Fruit fly (Drosophila melanogaster) whole organism, larva: Measurements from ENCODE around the gene CG14777.

Experiments used
- noc ChIP-seq: fragments of 200-800 bp; sonication (Bioruptor generic); optimal IDR thresholded peaks from 3 replicates; lab custom pipeline; 2019; ENCODE audit warnings: missing biosample characterization, mild to moderate bottlenecking, missing genetic modification characterization, moderate library complexity

CG14777 gene

DNA sequence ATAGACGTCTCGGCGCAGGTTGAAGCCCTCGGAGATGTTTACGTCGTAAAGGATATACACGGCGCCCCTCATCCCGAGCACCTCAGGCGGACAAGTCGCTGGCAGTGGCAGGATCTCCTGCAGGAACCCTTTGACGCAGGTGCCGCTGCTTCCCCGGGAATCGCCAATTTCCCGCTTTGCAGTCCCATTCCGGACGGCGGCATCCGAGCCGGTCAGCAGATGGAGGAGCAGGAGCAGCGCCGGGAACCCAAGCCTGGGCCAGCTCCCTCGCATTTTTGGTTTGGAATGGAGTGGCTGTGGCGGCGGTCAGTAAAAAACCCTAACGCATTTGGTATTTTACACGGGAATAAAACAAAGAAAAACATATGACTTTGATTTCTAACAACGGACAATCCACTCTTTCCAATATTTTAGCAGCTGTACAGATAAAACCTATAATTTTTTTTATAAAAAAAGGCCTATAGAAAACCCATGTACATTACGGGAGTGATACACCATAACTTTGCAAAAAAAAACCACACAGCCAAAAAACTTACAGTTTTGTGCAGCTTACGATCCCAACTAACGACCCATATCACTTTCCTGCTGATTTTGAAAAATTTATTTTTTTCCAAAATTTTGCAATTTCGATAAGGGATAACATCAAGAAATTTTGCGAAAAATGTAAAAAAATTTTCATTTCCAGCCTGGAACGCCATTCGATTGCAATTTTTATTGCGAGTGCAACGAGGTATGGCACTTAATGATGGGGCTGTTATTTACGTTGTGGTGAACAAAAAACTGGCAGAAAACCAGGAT is at the start of gene CG14777, which contains the start of gene O-fut2:
Gene CG14777 (plus strand): TSS at position 428 of the 798 bp plus-strand sequence.
Gene O-fut2 (minus strand): TSS at position 290 of the 798 bp plus-strand sequence.
- TF ChIP-seq noc = no peak

DNA sequence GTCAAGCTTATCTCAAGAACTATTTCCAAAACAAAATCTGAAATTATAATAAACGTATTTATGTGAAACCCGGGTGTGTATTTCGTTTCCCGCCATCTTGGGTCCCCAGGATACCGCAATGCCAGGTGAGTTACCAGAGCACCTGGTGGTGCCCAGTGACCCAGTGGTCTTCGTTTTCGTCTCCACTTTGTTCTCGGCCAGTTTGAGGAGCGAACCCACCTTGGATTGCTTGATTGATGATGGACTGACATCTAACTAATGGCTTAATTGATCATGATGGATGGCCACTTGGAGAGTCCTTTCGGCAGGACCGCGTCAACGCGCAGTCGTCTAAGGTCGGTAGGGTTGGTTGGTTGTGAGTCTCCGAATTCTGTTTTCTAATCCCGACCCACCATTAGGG is 13.8 kb upstream of the CG14777 start, which contains the start of gene Gr2a:
Gene Gr2a (plus strand): TSS at position 301 of the 400 bp plus-strand sequence.
- no peak for TF ChIP-seq noc

DNA sequence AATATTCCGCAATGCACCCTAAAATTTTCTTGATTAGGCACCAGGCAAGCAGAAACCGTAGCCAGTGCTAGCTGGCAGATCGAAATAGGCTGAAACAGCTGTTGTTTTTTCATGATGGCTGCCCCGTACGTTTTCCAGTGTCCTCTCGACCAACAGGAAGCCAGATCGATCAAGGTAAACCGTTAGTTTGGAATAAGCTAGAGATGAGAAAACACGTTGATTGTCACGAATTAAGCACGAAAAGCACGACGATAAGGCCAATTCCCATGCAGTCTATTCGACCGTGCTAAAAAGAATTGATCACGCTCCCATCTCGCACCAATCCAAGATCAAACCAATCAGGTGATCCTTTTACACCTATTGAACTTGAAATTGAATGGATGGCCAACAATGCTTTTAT is 11.1 kb upstream of the CG14777 start:
- no peak for TF ChIP-seq noc

DNA sequence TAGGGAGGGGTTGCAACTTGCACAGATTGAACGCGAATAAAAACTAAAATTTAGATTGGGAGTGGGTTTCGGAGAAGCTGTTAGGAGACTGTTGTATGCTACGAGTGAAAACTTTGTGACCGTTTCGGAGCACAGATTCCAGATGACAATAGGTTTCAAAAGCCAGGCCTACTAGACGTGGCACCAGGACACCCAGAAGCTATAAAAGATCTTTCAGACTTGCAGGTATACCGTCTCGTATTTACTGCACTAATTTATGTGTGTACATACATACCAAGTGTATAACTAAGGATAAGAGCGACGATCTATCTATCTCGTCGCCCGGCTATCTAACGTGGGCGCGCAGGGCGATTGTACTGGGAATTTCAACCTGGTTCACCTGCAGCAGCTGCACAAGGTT is 9.0 kb upstream of the CG14777 start, which contains the start of gene CG14785:
Gene CG14785 (minus strand): TSS at position 101 of the 400 bp plus-strand sequence.
- TF ChIP-seq noc = no peak

DNA sequence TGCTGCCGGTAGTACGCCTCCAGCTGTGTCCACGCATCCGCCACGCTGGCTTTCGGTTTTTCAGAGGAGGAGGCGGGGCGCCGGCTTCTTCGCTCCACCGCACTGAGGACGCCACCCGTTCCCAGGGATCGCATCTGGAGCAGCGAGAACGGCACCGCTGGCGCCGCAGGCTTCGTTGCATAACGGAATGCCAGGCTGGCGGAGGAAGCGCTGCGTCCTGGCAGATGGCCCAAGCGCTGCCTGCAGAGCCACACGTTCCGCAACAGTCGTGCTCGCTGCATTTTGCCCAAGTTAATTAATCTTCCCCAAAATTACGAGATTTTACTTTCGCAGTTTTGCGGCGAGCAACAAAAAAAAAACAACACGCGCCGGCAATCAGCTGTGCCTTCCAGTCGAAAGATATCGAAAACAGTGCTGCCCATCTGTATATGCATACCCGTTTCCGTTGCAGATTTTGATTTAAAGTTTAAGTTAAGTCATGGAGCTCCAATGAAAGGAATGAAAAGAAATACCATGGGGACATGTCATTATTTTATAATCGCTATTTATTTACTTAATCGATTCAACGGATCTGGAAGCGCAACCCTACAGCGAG is 5.6 kb upstream of the CG14777 start, which contains the start of gene Lrpprc2:
Gene Lrpprc2 (minus strand): TSS at position 340 of the 595 bp plus-strand sequence.
- TF ChIP-seq noc = no peak

DNA sequence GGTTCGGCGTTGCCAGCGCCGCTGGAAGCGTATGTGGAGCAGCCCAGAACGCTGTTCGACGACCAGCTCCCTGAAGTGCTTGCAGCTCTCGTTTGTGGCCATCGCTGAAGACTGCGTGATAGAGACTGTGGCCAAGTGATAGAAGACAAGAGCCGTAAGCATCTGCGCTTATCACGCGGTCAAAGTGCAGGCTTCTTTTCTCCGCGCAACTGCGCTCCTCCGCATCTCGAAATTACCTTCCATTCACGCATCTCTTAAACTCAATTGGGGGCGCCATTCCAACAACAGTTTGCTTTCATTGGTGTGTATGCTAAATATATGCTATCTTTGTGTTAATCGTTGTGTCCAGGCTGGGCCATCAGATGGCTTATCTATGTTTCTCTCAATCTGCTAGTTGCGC is 4.4 kb upstream of the CG14777 start, which contains the start of gene CG14787:
Gene CG14787 (minus strand): TSS at position 133 of the 400 bp plus-strand sequence.
- TF ChIP-seq noc = no peak

DNA sequence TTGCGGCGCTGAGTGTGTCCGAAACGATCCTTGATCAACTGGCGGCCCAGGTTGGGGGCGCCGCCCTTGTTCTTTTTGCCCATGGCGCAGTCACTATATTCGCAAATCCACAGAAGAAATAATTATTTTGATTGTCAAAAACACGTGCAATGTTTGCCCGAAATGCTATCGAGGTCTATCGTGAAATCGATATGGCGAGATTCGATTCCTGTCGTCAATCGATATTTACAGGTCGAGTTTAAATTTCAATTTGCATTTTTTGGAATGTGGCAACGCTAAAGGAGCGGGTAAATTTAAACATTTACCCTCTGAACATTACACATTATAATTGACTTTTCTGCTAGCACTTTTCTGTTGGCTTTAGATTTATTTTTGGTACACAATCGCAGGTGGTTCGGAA is 1.9 kb upstream of the CG14777 start, which contains the start of gene Ns3:
Gene Ns3 (minus strand): TSS at position 188 of the 400 bp plus-strand sequence.
- TF ChIP-seq noc = no peak

DNA sequence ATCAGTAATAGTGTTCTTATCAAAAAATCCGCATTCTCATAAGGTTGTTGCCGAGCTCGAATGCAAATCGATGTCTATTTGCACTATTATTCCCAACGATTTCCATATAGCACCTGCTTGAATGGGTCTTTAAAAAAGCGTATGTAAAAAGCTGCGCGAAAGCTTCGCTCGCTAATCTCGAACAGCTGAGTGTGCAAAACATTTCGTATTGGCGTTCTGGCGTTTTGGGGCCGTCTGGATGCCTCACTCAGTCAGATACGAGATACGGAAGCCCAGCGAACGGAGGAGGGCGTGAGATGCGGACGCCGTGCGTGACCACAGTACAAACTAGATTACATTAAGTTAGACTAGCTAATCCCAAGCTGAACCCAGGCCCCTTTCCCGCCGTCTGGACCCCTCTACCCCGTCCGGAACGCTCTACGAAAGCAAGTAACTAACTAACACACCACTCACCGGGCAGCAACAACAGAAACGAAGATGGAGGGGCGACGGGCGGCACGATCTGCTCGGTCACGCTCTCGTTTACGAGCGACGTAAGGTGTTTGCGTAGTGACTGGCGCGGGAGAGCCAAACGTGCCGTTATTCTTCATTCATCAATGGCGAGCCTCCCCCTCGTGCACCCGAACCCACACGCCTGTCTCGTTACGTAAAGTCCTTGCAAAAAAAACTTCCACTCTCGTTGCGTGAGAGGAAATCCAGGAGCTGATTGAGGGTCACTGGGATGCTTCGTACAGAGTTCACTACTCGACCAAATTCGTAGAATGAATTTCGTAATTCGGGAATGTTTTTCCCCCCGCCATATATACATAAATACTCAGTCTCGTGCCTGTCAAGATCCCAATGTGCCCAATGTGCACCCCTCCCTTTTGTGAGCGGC is 809 bp downstream of the CG14777 start:
- peak; percentile 22 for TF ChIP-seq noc

DNA sequence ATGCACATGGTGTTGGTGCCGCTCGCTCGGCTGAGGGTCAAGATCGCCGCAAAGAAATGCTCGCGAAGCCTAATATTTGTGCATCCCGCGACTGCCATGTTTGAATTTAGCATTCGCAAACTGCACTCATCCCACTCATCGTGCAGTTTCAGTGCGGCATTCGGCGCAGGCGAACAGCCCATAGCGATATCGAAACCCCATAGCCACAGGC is 1.4 kb downstream of the CG14777 start, which contains the start of gene CG14778:
Gene CG14778 (plus strand): TSS at position 112 of the 211 bp plus-strand sequence.
- TF ChIP-seq noc = no peak

DNA sequence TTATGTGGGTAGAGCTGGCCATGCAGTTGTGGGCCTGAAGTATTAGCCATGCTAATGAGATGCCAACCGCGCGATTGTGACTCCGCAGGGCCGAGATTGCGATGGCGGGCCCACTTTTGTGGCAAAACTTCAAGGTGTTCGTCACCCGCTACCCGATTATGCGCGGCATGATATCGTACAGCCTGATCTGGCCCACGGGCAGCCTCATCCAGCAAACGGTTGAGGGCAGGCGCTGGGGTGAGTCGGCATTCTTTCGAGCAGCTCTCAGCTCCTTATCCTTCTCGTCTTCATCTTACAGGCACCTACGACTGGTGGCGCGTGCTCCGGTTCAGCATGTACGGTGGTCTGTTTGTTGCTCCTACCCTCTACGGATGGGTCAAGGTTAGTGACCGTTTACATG is 3.8 kb downstream of the CG14777 start, which contains the start of gene CG32808:
Gene CG32808 (minus strand): TSS at position 101 of the 400 bp plus-strand sequence.
- no peak for TF ChIP-seq noc

DNA sequence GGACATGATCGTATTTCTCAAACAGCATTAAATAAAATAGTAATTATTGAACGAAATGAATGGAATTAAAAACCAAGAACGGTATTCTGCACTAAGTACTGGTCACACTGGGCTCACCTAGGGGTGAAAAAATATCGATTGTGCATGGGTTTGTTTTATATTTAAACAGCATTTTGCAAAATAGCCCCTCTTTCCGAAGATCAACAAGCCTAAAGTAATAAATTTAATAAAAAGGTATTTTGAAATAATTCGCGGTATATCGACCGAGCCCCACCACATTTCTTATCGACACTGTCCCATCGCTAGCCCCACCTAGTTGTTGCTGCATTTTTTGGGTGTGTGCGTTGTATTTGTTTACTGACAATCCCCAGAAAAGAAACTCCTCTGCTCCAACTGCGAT is 4.6 kb downstream of the CG14777 start, which contains the start of gene pck:
Gene pck (plus strand): TSS at position 105 of the 400 bp plus-strand sequence.
- TF ChIP-seq noc = peak; percentile 47

DNA sequence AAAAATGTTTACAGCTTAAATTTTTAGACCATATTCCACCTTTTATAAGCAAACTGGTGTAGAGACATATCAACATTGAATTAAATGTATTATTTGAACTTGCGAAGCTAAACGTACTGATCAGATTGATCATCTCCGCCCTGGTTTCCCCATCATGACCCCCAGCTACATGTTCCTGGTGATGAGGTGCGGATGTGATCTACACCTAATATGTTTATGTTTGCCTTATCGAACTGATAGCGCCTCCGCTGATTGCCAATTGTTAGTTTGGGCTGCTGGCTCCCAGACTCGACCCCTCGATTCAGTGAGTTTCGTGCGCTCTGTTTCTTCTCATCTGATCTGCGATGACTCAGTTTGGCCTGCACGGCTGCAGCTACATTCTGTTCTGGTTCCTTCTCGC is 6.3 kb downstream of the CG14777 start, which contains the start of gene CG14780:
Gene CG14780 (plus strand): TSS at position 301 of the 400 bp plus-strand sequence.
- no peak for TF ChIP-seq noc

DNA sequence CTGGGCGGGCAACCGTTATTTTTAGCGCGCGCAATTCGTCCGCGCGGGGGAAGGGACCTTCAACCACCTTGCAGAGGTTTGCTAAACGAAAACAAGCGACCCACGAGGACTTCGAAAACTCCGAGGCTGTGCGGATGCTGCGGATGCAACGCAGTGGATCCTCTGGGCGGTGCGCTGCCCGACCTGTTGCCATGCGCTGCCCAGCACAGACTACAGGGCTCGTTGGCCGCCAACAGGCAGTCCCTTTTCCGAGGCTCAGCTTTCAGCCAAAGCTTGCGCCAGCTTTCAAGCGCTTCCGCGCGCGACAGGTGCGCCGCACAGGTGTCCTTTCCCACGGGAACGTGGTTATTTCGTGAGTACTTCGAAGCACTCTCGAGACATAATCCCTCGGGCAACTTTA is 10.5 kb downstream of the CG14777 start:
- TF ChIP-seq noc = no peak

DNA sequence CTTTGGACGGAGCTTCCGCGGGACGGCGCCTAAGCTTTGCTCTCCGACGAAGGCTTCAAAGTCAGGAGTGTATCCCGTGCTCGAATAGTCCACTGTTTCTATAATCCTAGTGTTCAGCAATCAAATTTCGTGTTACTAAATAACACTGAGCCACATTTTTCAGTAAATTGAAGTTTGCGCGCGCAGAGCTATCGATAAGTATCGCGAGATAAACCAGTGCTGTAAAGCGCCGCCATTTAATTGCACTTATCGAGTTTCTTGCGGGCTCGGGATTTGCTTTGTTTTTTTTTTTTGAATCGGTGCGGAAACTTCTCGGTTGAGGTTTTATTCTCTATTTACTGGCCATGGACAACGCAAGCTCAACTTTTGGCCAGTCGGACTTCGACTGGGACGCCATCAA is 10.9 kb downstream of the CG14777 start, which contains the start of the genes Rab27 and mei-38:
Gene Rab27 (minus strand): TSS at position 127 of the 400 bp plus-strand sequence.
Gene mei-38 (plus strand): TSS at position 216 of the 400 bp plus-strand sequence.
- no peak for TF ChIP-seq noc

DNA sequence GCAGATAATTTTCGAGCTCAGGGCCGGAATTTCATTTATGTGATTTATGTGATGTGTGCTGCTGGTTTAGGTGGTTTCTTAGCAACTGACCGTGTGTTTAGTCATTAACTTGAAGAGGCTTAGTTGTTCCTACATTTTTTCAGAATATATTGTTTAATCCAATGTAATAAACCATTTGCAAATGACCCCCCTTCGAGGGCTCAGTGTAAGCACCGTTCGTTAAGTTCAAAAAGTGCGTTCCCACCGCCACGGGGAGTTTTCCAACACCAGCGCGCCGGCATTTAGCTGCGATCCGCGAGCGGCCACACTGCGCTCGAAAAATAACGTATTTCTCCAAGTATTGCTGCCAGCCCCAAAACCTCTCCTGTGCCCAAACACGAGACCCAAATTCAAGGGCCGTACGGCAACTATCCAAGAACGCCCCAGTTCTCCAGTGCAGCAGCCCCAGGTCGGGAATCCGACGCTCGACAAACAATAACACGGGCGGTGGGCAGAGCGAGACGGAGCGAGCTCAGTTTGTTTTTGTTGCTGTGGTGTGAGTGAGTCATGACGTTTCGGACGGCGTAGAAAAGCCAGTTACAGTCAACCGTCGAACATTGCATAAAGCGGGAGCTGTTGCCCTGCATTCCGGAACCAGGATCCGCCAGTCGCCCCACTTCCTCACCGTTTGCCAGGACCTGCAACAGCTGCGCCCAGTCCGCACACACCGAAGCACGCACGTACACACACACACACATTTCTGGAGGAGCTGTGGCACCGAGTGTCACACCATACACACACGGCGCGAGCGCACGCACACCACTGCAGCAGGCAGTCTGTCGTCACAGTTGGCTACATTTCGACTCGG is 12.6 kb downstream of the CG14777 start, which contains the start of gene rush:
Gene rush (plus strand): TSS at position 277 of the 847 bp plus-strand sequence.
- no peak for TF ChIP-seq noc
